Fruit fly (Drosophila melanogaster): ENCODE results near the gene CG32365.

Gene CG32365

dm6 chr3L:7861807-7862206 lies 7.0 kb upstream of the CG32365 start (continued):
- TF ChIP-seq Trl (optimal IDR thresholded peaks at IDR 0.05), result no peak
- TF ChIP-seq Trl (GFP tag; optimal IDR thresholded peaks at IDR 0.05), result no peak
- TF ChIP-seq CG12391 (tag; optimal IDR thresholded peaks at IDR 0.05), result peak; percentile 69
- no peak for TF ChIP-seq CG9932 (GFP tag; IDR thresholded peaks at IDR 0.05)
- no peak for TF ChIP-seq CG6765 (GFP tag; optimal IDR thresholded peaks at IDR 0.05)
- TF ChIP-seq CG17568 (GFP tag; optimal IDR thresholded peaks at IDR 0.05), result no peak
- TF ChIP-seq Side (GFP tag; optimal IDR thresholded peaks at IDR 0.05), result no peak
- TF ChIP-seq gcm (GFP tag; optimal IDR thresholded peaks at IDR 0.05), result no peak
- TF ChIP-seq chn (GFP tag; optimal IDR thresholded peaks at IDR 0.05), result no peak
- TF ChIP-seq pita (GFP tag; optimal IDR thresholded peaks at IDR 0.05), result no peak
- no peak for TF ChIP-seq TFAM (GFP tag; optimal IDR thresholded peaks at IDR 0.05)
- no peak for TF ChIP-seq Eip74EF (GFP tag; optimal IDR thresholded peaks at IDR 0.05)
- no peak for TF ChIP-seq CG12219 (GFP tag; optimal IDR thresholded peaks at IDR 0.05)
- peak; percentile 61 for TF ChIP-seq CG10267 (tag; optimal IDR thresholded peaks at IDR 0.05)
- TF ChIP-seq dmrt99B (tag; optimal IDR thresholded peaks at IDR 0.05), result peak; percentile 53
- peak; percentile 79 for TF ChIP-seq dmrt11E (tag; optimal IDR thresholded peaks at IDR 0.05)
- TF ChIP-seq CG6654 (GFP tag; optimal IDR thresholded peaks at IDR 0.05), result no peak
- peak; percentile 64 for TF ChIP-seq CG6689 (GFP tag; IDR thresholded peaks at IDR 0.05)
- TF ChIP-seq cwo (GFP tag; optimal IDR thresholded peaks at IDR 0.05), result no peak
- TF ChIP-seq ara (GFP tag; IDR thresholded peaks at IDR 0.05), result no peak
- TF ChIP-seq Scr (GFP tag; IDR thresholded peaks at IDR 0.05; ENCODE audit: partially characterized antibody), result no peak
- peak; percentile 38 for TF ChIP-seq Ssrp (tag; optimal IDR thresholded peaks at IDR 0.05)
- no peak for TF ChIP-seq NK7.1 (GFP tag; optimal IDR thresholded peaks at IDR 0.05)
- TF ChIP-seq unpg (GFP tag; optimal IDR thresholded peaks at IDR 0.05), result peak; percentile 56
- peak; percentile 20 for TF ChIP-seq Six4 (GFP tag; optimal IDR thresholded peaks at IDR 0.05)
- no peak for TF ChIP-seq sc (optimal IDR thresholded peaks at IDR 0.05)
- TF ChIP-seq sc (GFP tag; optimal IDR thresholded peaks at IDR 0.05), result no peak
- 0 out of 2 replicates have a peak, but pooled peaks have one; percentile 17 for TF ChIP-seq esg (GFP tag; conservative IDR thresholded peaks at IDR 0.05)
- TF ChIP-seq sim (GFP tag; IDR thresholded peaks at IDR 0.05), result no peak
- TF ChIP-seq gem (tag; optimal IDR thresholded peaks at IDR 0.05), result peak; percentile 81
- TF ChIP-seq gsb (GFP tag; IDR thresholded peaks at IDR 0.05), result no peak
- TF ChIP-seq ewg (GFP tag; optimal IDR thresholded peaks at IDR 0.05), result no peak
- no peak for TF ChIP-seq CG30431 (GFP tag; optimal IDR thresholded peaks at IDR 0.05)
- TF ChIP-seq B-H1 (GFP tag; IDR thresholded peaks at IDR 0.05), result no peak
- TF ChIP-seq CG2712 (tag; optimal IDR thresholded peaks at IDR 0.05), result peak; percentile 73
- no peak for TF ChIP-seq Doc3 (GFP tag; IDR thresholded peaks at IDR 0.05; ENCODE audit: partially characterized antibody)
- no peak for TF ChIP-seq Gug (GFP tag; IDR thresholded peaks at IDR 0.05)
- no peak for TF ChIP-seq CG10462 (GFP tag; optimal IDR thresholded peaks at IDR 0.05)
- TF ChIP-seq CG2875 (GFP tag; optimal IDR thresholded peaks at IDR 0.05), result no peak
- no peak for TF ChIP-seq prd (optimal IDR thresholded peaks at IDR 0.05)
- TF ChIP-seq prd (GFP tag; IDR thresholded peaks at IDR 0.05), result peak; percentile 18; the same call in 1 of the 3 replicates
- peak; percentile 77 for TF ChIP-seq CG17328 (GFP tag; IDR thresholded peaks at IDR 0.05)
- TF ChIP-seq Opbp (GFP tag; IDR thresholded peaks at IDR 0.05; ENCODE audit: partially characterized antibody), result no peak
- no peak for TF ChIP-seq CG14667 (GFP tag; IDR thresholded peaks at IDR 0.05)
- TF ChIP-seq Dek (tag; optimal IDR thresholded peaks at IDR 0.05), result no peak
- TF ChIP-seq org-1 (GFP tag; optimal IDR thresholded peaks at IDR 0.05), result no peak
- TF ChIP-seq GATAe (GFP tag; conservative IDR thresholded peaks at IDR 0.05), result no peak
- TF ChIP-seq Ets65A (GFP tag), result no peak
- TF ChIP-seq mld (GFP tag; IDR thresholded peaks at IDR 0.05; ENCODE audit: partially characterized antibody), result no peak
- no peak for TF ChIP-seq CG4730 (GFP tag; IDR thresholded peaks at IDR 0.05)
- TF ChIP-seq E2f1 (GFP tag; IDR thresholded peaks at IDR 0.05), result 0 out of 2 replicates have a peak, but pooled peaks have one; percentile 7
- TF ChIP-seq kay (GFP tag; optimal IDR thresholded peaks at IDR 0.05), result no peak

Data from whole organism, embryonic.